Worm (Caenorhabditis elegans): ENCODE results near the gene F59G1.8.

Gene F59G1.8

ce11 chrII:5944268-5944667 lies 37.9 kb downstream of the F59G1.8 start, which contains the start of gene B0034.2:
Gene B0034.2, minus strand, starts transcription at chrII:5944368.
- TF ChIP-seq tbx-11 (GFP tag; IDR thresholded peaks at IDR 0.05) (no peak), aly-1 (tag; optimal IDR thresholded peaks at IDR 0.05) (no peak), hmbx-1 (tag; optimal IDR thresholded peaks at IDR 0.05) (no peak), B0310.2 (tag; optimal IDR thresholded peaks at IDR 0.05) (no peak), ets-7 (tag; optimal IDR thresholded peaks at IDR 0.05) (no peak), ceh-13 (GFP tag; optimal IDR thresholded peaks at IDR 0.05) (no peak), scrt-1 (GFP tag; IDR thresholded peaks at IDR 0.05) (no peak), ceh-36 (tag; optimal IDR thresholded peaks at IDR 0.05) (no peak), flt-1 (GFP tag; IDR thresholded peaks at IDR 0.05) (no peak), sea-1 (GFP tag; conservative IDR thresholded peaks at IDR 0.05) (no peak), ama-1 (optimal IDR thresholded peaks at IDR 0.05) (no peak), hmg-4 (GFP tag; optimal IDR thresholded peaks at IDR 0.05) (no peak), F13C5.2 (tag; optimal IDR thresholded peaks at IDR 0.05) (no peak), pes-1 (GFP tag; IDR thresholded peaks at IDR 0.05) (no peak), hnd-1 (tag; optimal IDR thresholded peaks at IDR 0.05) (no peak), tra-4 (tag; optimal IDR thresholded peaks at IDR 0.05) (no peak), tbx-37 (GFP tag; conservative IDR thresholded peaks at IDR 0.05) (no peak)

DNA sequence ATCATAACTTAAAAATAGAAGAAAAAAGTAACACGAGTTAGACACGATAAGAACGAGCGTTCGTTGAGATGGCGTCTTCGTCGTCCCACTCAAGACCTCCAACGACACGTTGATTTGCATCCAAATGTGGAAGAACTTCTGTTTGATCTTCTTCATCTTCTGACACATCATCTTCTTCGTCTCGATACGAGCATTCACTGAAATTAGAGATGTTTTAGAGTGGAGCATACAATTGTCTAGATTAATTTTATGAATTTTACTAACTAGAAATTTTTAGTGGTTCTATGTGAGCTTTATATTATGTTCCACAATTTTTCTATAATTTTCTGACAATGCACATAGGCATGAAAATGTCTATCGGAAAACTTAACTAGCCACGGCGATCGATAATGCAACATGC lies 39.5 kb downstream of the F59G1.8 start:
- TF ChIP-seq tra-4 (tag; optimal IDR thresholded peaks at IDR 0.05): no peak
- TF ChIP-seq ets-7 (tag; optimal IDR thresholded peaks at IDR 0.05): no peak
- no peak for TF ChIP-seq pes-1 (GFP tag; IDR thresholded peaks at IDR 0.05)
- TF ChIP-seq F13C5.2 (tag; optimal IDR thresholded peaks at IDR 0.05): no peak
- TF ChIP-seq ama-1 (optimal IDR thresholded peaks at IDR 0.05): no peak
- no peak for TF ChIP-seq aly-1 (tag; optimal IDR thresholded peaks at IDR 0.05)
- no peak for TF ChIP-seq ceh-36 (tag; optimal IDR thresholded peaks at IDR 0.05)
- TF ChIP-seq sea-1 (GFP tag; conservative IDR thresholded peaks at IDR 0.05): no peak
- no peak for TF ChIP-seq tbx-37 (GFP tag; conservative IDR thresholded peaks at IDR 0.05)
- no peak for TF ChIP-seq tbx-11 (GFP tag; IDR thresholded peaks at IDR 0.05)
- no peak for TF ChIP-seq flt-1 (GFP tag; IDR thresholded peaks at IDR 0.05)
- no peak for TF ChIP-seq B0310.2 (tag; optimal IDR thresholded peaks at IDR 0.05)
- TF ChIP-seq hnd-1 (tag; optimal IDR thresholded peaks at IDR 0.05): no peak
- no peak for TF ChIP-seq hmbx-1 (tag; optimal IDR thresholded peaks at IDR 0.05)
- TF ChIP-seq ceh-13 (GFP tag; optimal IDR thresholded peaks at IDR 0.05): no peak
- no peak for TF ChIP-seq scrt-1 (GFP tag; IDR thresholded peaks at IDR 0.05)
- TF ChIP-seq hmg-4 (GFP tag; optimal IDR thresholded peaks at IDR 0.05): no peak

DNA sequence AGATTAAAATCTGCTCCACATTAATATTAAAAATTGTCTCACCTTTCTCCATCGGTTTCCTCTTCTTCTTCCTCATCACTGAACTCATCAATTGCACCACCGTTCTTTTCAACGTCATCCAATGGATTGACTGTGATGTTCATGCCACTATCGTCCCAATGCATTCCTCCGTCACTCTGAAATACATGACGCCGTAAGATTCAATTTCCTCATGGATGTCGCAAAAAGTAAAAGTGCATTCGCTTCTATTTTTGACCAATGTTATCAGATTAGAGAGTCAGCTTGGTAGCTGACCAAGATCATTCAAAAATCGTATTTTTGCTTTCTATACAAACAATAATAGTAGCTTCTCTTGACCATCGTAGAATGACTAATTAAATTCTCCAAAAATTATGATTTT lies 40.1 kb downstream of the F59G1.8 start:
- no peak for TF ChIP-seq ama-1 (optimal IDR thresholded peaks at IDR 0.05)
- no peak for TF ChIP-seq scrt-1 (GFP tag; IDR thresholded peaks at IDR 0.05)
- TF ChIP-seq B0310.2 (tag; optimal IDR thresholded peaks at IDR 0.05): no peak

- TF ChIP-seq aly-1 (tag; optimal IDR thresholded peaks at IDR 0.05) (no peak), hnd-1 (tag; optimal IDR thresholded peaks at IDR 0.05) (no peak), tra-4 (tag; optimal IDR thresholded peaks at IDR 0.05) (no peak), scrt-1 (GFP tag; IDR thresholded peaks at IDR 0.05) (no peak), flt-1 (GFP tag; IDR thresholded peaks at IDR 0.05) (no peak), tbx-11 (GFP tag; IDR thresholded peaks at IDR 0.05) (no peak), tbx-37 (GFP tag; conservative IDR thresholded peaks at IDR 0.05) (no peak), sea-1 (GFP tag; conservative IDR thresholded peaks at IDR 0.05) (no peak), ceh-36 (tag; optimal IDR thresholded peaks at IDR 0.05) (no peak), pes-1 (GFP tag; IDR thresholded peaks at IDR 0.05) (no peak), B0310.2 (tag; optimal IDR thresholded peaks at IDR 0.05) (no peak), F13C5.2 (tag; optimal IDR thresholded peaks at IDR 0.05) (no peak), hmbx-1 (tag; optimal IDR thresholded peaks at IDR 0.05) (no peak), hmg-4 (GFP tag; optimal IDR thresholded peaks at IDR 0.05) (no peak), ama-1 (optimal IDR thresholded peaks at IDR 0.05) (no peak), ceh-13 (GFP tag; optimal IDR thresholded peaks at IDR 0.05) (no peak), ets-7 (tag; optimal IDR thresholded peaks at IDR 0.05) (no peak)
These were observed 42.3 kb downstream of the F59G1.8 start for ce11 chrII:5948681-5949080.

DNA sequence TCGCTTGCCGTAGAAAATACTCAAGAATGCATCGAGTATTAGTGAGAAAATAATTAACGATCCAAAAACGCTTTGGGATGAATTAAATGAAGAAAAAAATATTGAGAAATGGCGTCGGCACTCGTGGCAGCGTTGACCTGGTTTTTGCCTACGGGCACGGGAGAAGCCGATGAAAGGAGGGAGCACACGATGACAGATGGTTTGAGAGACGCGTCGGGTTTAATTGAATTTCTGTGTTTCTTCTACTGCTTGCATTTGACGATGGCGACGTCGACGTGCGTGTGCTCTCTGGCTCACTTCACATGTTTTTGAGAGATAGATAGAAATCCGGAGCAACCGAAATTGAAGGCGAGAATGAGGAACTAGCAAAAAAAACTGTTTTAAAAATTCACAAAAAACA lies 44.3 kb downstream of the F59G1.8 start:
- TF ChIP-seq F13C5.2 (tag; optimal IDR thresholded peaks at IDR 0.05): no peak
- no peak for TF ChIP-seq scrt-1 (GFP tag; IDR thresholded peaks at IDR 0.05)
- TF ChIP-seq tbx-11 (GFP tag; IDR thresholded peaks at IDR 0.05): no peak
- TF ChIP-seq ets-7 (tag; optimal IDR thresholded peaks at IDR 0.05): no peak
- TF ChIP-seq flt-1 (GFP tag; IDR thresholded peaks at IDR 0.05): no peak
- no peak for TF ChIP-seq ceh-13 (GFP tag; optimal IDR thresholded peaks at IDR 0.05)
- TF ChIP-seq aly-1 (tag; optimal IDR thresholded peaks at IDR 0.05): no peak
- no peak for TF ChIP-seq ama-1 (optimal IDR thresholded peaks at IDR 0.05)
- no peak for TF ChIP-seq ceh-36 (tag; optimal IDR thresholded peaks at IDR 0.05)
- TF ChIP-seq hnd-1 (tag; optimal IDR thresholded peaks at IDR 0.05): no peak
- no peak for TF ChIP-seq tbx-37 (GFP tag; conservative IDR thresholded peaks at IDR 0.05)
- TF ChIP-seq B0310.2 (tag; optimal IDR thresholded peaks at IDR 0.05): no peak
- TF ChIP-seq hmbx-1 (tag; optimal IDR thresholded peaks at IDR 0.05): no peak
- no peak for TF ChIP-seq tra-4 (tag; optimal IDR thresholded peaks at IDR 0.05)
- no peak for TF ChIP-seq hmg-4 (GFP tag; optimal IDR thresholded peaks at IDR 0.05)
- TF ChIP-seq pes-1 (GFP tag; IDR thresholded peaks at IDR 0.05): no peak
- no peak for TF ChIP-seq sea-1 (GFP tag; conservative IDR thresholded peaks at IDR 0.05)

DNA sequence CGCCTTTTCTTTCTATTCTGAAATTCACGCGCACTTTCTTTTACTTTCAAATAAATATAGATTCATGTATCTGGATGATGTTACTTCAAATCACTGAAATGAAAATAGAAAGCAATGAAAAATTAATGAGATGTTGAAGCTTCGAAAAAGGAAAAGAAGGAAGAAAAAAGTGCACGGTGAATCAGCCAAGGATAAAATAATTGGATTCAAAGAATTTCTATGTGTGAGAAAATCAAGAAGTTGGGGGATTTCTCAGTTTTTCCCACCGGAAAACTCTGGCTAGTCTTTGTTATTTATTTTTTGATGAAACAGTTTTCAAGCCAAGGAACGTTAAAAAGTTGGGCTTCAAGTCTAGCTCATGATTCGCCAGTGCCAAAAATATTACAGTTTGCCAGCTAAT lies 45.4 kb downstream of the F59G1.8 start:
- TF ChIP-seq tbx-11 (GFP tag; IDR thresholded peaks at IDR 0.05) (no peak), pes-1 (GFP tag; IDR thresholded peaks at IDR 0.05) (no peak), aly-1 (tag; optimal IDR thresholded peaks at IDR 0.05) (no peak), ets-7 (tag; optimal IDR thresholded peaks at IDR 0.05) (no peak), F13C5.2 (tag; optimal IDR thresholded peaks at IDR 0.05) (no peak), sea-1 (GFP tag; conservative IDR thresholded peaks at IDR 0.05) (no peak), hmg-4 (GFP tag; optimal IDR thresholded peaks at IDR 0.05) (no peak), ceh-36 (tag; optimal IDR thresholded peaks at IDR 0.05) (no peak), tra-4 (tag; optimal IDR thresholded peaks at IDR 0.05) (no peak), hmbx-1 (tag; optimal IDR thresholded peaks at IDR 0.05) (no peak), scrt-1 (GFP tag; IDR thresholded peaks at IDR 0.05) (no peak), B0310.2 (tag; optimal IDR thresholded peaks at IDR 0.05) (no peak), flt-1 (GFP tag; IDR thresholded peaks at IDR 0.05) (no peak)

ce11 chrII:5952214-5952613 lies 45.8 kb downstream of the F59G1.8 start:
- TF ChIP-seq ceh-13 (GFP tag; optimal IDR thresholded peaks at IDR 0.05): no peak
- no peak for TF ChIP-seq hmbx-1 (tag; optimal IDR thresholded peaks at IDR 0.05)
- no peak for TF ChIP-seq ceh-36 (tag; optimal IDR thresholded peaks at IDR 0.05)
- no peak for TF ChIP-seq hmg-4 (GFP tag; optimal IDR thresholded peaks at IDR 0.05)
- no peak for TF ChIP-seq sea-1 (GFP tag; conservative IDR thresholded peaks at IDR 0.05)
- no peak for TF ChIP-seq tra-4 (tag; optimal IDR thresholded peaks at IDR 0.05)
- no peak for TF ChIP-seq pes-1 (GFP tag; IDR thresholded peaks at IDR 0.05)
- no peak for TF ChIP-seq scrt-1 (GFP tag; IDR thresholded peaks at IDR 0.05)
